Worm (Caenorhabditis elegans): ENCODE data around the gene F56H9.9.

DNA sequence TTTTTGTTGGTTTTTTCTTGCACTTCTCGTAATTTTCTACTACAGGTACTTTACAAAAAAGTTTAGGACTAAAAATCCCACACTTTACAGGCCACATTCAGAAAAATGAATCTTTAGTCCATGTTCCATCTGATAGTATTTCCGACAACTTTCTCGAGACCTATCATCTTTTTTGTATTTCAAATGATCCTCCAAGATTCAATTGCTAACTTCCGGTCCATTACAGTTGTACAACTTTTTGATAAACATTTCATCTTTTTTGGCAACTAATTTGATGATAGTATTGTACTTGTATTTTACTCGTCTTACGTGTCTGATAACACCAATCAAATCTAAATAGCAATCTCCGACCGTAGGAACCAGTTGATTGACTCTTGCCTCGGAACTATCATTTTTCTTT, 43.1 kb upstream of the F56H9.9 start:
- no peak for TF ChIP-seq nhr-237 (tag; optimal IDR thresholded peaks at IDR 0.05)
- TF ChIP-seq nhr-76 (tag; optimal IDR thresholded peaks at IDR 0.05): no peak
- TF ChIP-seq ceh-39 (tag; optimal IDR thresholded peaks at IDR 0.05): no peak
- TF ChIP-seq unc-62 (GFP tag; optimal IDR thresholded peaks at IDR 0.05): no peak
- no peak for TF ChIP-seq snpc-4 (tag; optimal IDR thresholded peaks at IDR 0.05)
- no peak for TF ChIP-seq ztf-11 (tag; optimal IDR thresholded peaks at IDR 0.05)
- no peak for TF ChIP-seq blmp-1 (tag; optimal IDR thresholded peaks at IDR 0.05)
- no peak for TF ChIP-seq lsy-2 (tag; optimal IDR thresholded peaks at IDR 0.05)
- TF ChIP-seq pha-4 (tag; optimal IDR thresholded peaks at IDR 0.05): no peak
- no peak for TF ChIP-seq lin-13 (tag; optimal IDR thresholded peaks at IDR 0.05)
- TF ChIP-seq tbx-8 (GFP tag; optimal IDR thresholded peaks at IDR 0.05): no peak
- no peak for TF ChIP-seq mab-5 (tag; optimal IDR thresholded peaks at IDR 0.05)
- TF ChIP-seq nhr-12 (tag; optimal IDR thresholded peaks at IDR 0.05): no peak
